Fruit fly (Drosophila melanogaster) whole organism, embryonic: ENCODE results near the gene CG14309.

Source experiments
- Adf1 ChIP-seq: fragments of 200-800 bp; sonication (Bioruptor generic); IDR thresholded peaks from 2 replicates; pipeline ENCODE4 v1.3.6; 2022; ENCODE audit warnings: missing biosample characterization, missing genetic modification characterization
- Aef1 ChIP-seq: fragments of 200-800 bp; sonication (Bioruptor generic); IDR thresholded peaks from 3 replicates; pipeline ENCODE4 v1.3.6; 2022; ENCODE audit warnings: missing biosample characterization, missing genetic modification characterization
- CG12104 ChIP-seq: fragments of 200-800 bp; sonication (Bioruptor generic); optimal IDR thresholded peaks from 3 replicates; lab custom pipeline; 2016; ENCODE audit warnings: missing biosample characterization, missing genetic modification characterization
- CG1529 ChIP-seq: fragments of 200-800 bp; sonication (Bioruptor generic); optimal IDR thresholded peaks from 3 replicates; lab custom pipeline; 2018; ENCODE audit warnings: missing biosample characterization, missing genetic modification characterization
- CG1603 ChIP-seq: fragments of 200-800 bp; sonication (Bioruptor generic); optimal IDR thresholded peaks from 2 replicates; lab custom pipeline; 2019; ENCODE audit warnings: missing biosample characterization, mild to moderate bottlenecking, missing genetic modification characterization, moderate library complexity
- CG17186 ChIP-seq: fragments of 200-800 bp; sonication (Bioruptor generic); optimal IDR thresholded peaks from 3 replicates; lab custom pipeline; 2017; ENCODE audit warnings: missing biosample characterization, missing genetic modification reagents, missing genetic modification characterization
- CG2875 ChIP-seq: fragments of 200-800 bp; sonication (Bioruptor generic); optimal IDR thresholded peaks from 2 replicates; lab custom pipeline; 2017; ENCODE audit warnings: missing biosample characterization, mild to moderate bottlenecking, missing genetic modification characterization, missing genetic modification reagents
- CG3065 ChIP-seq: fragments of 200-800 bp; sonication (Bioruptor generic); optimal IDR thresholded peaks from 2 replicates; lab custom pipeline; 2016; ENCODE audit warnings: missing biosample characterization, missing genetic modification characterization
- CG31441 ChIP-seq: fragments of 200-800 bp; sonication (Bioruptor generic); IDR thresholded peaks from 2 replicates; pipeline ENCODE4 v1.3.6; 2022; ENCODE audit warnings: missing biosample characterization, missing genetic modification characterization
- CG3163 ChIP-seq: fragments of 200-800 bp; sonication (Bioruptor generic); optimal IDR thresholded peaks from 3 replicates; lab custom pipeline; 2016; ENCODE audit warnings: missing biosample characterization, missing genetic modification characterization
- CG32767 ChIP-seq: fragments of 200-800 bp; sonication (Bioruptor generic); IDR thresholded peaks from 2 replicates; pipeline ENCODE4 v1.3.6; 2022; ENCODE audit warnings: missing biosample characterization, missing genetic modification characterization
- CG3281 ChIP-seq: fragments of 200-800 bp; sonication (Bioruptor generic); optimal IDR thresholded peaks from 3 replicates; lab custom pipeline; 2017; ENCODE audit warnings: missing biosample characterization, mild to moderate bottlenecking, missing genetic modification characterization
- CG33557 ChIP-seq: fragments of 200-800 bp; sonication (Bioruptor generic); optimal IDR thresholded peaks from 2 replicates; lab custom pipeline; 2019; ENCODE audit warnings: missing biosample characterization, mild to moderate bottlenecking, missing genetic modification characterization, moderate library complexity
- CG34376 ChIP-seq: fragments of 200-800 bp; sonication (Bioruptor generic); optimal IDR thresholded peaks from 2 replicates; lab custom pipeline; 2018; ENCODE audit warnings: missing biosample characterization, mild to moderate bottlenecking, missing genetic modification characterization
- CG34422 ChIP-seq: fragments of 200-800 bp; sonication (Bioruptor generic); IDR thresholded peaks from 3 replicates; pipeline ENCODE4 v1.3.6; 2022; ENCODE audit warnings: missing biosample characterization, missing genetic modification characterization
- CG3726 ChIP-seq: fragments of 200-800 bp; sonication (Bioruptor generic); IDR thresholded peaks from 3 replicates; pipeline ENCODE4, ENCODE4 v1.3.6; 2022; ENCODE audit warnings: missing biosample characterization, missing genetic modification characterization
- CG3847 ChIP-seq: fragments of 200-800 bp; sonication (Bioruptor generic); IDR thresholded peaks from 2 replicates; pipeline ENCODE4 v1.3.6; 2022; ENCODE audit warnings: missing biosample characterization, missing genetic modification characterization
- CG6272 ChIP-seq: fragments of 200-800 bp; sonication (Bioruptor generic); IDR thresholded peaks from 2 replicates; pipeline ENCODE4 v1.3.6; 2022; ENCODE audit warnings: missing biosample characterization, missing genetic modification characterization
- CG7786 ChIP-seq: fragments of 200-800 bp; sonication (Bioruptor generic); optimal IDR thresholded peaks from 2 replicates; lab custom pipeline; 2016; ENCODE audit warnings: missing biosample characterization, missing genetic modification characterization
- CG8924 ChIP-seq: fragments of 200-800 bp; optimal IDR thresholded peaks from 3 replicates; lab custom pipeline; 2019; ENCODE audit warnings: missing biosample characterization, mild to moderate bottlenecking, missing genetic modification characterization, moderate library complexity
- CG9932 ChIP-seq: fragments of 200-800 bp; sonication (Bioruptor generic); IDR thresholded peaks from 2 replicates; pipeline ENCODE4 v1.3.6; 2022; ENCODE audit warnings: missing biosample characterization, missing genetic modification characterization
- Camta ChIP-seq: fragments of 200-800 bp; sonication (Bioruptor generic); optimal IDR thresholded peaks from 2 replicates; lab custom pipeline; 2016; ENCODE audit warnings: missing biosample characterization, missing genetic modification characterization
- D19B ChIP-seq: fragments of 200-800 bp; sonication (Bioruptor generic); optimal IDR thresholded peaks from 2 replicates; lab custom pipeline; 2017; ENCODE audit warnings: missing biosample characterization, mild to moderate bottlenecking, missing genetic modification characterization
- Dip2 ChIP-seq: fragments of 200-800 bp; sonication (Bioruptor generic); IDR thresholded peaks from 2 replicates; pipeline ENCODE4 v1.3.6; 2022; ENCODE audit warnings: missing biosample characterization, missing genetic modification characterization
- Dll ChIP-seq: fragments of 200-800 bp; sonication (Bioruptor generic); IDR thresholded peaks from 4 replicates; pipeline ENCODE4 v1.3.6; 2022; ENCODE audit warnings: missing biosample characterization, missing genetic modification characterization; ENCODE audit not compliant: partially characterized antibody
- Drgx ChIP-seq: fragments of 200-800 bp; sonication (Bioruptor generic); IDR thresholded peaks from 2 replicates; pipeline ENCODE4 v1.3.6; 2022; ENCODE audit warnings: missing biosample characterization, missing genetic modification characterization
- Elba2 ChIP-seq: fragments of 200-800 bp; sonication (Bioruptor generic); optimal IDR thresholded peaks from 3 replicates; lab custom pipeline; 2016; ENCODE audit warnings: missing biosample characterization, missing genetic modification characterization
- Ets65A ChIP-seq: fragments of 200-800 bp; sonication (Bioruptor generic); peaks from one replicate; lab custom pipeline; 2016; ENCODE audit warnings: missing biosample characterization, missing genetic modification characterization
- Ets97D ChIP-seq: fragments of 200-800 bp; sonication (Bioruptor generic); optimal IDR thresholded peaks from 3 replicates; lab custom pipeline; 2016; ENCODE audit warnings: missing biosample characterization, missing genetic modification characterization
- Fer1 ChIP-seq: fragments of 200-800 bp; sonication (Bioruptor generic); optimal IDR thresholded peaks from 2 replicates; lab custom pipeline; 2017; ENCODE audit warnings: missing biosample characterization, mild to moderate bottlenecking, missing genetic modification characterization
- H15 ChIP-seq: fragments of 200-800 bp; sonication (Bioruptor generic); IDR thresholded peaks from 3 replicates; pipeline ENCODE4 v1.3.6; 2022; ENCODE audit warnings: missing biosample characterization, missing genetic modification characterization
- HLH3B ChIP-seq: fragments of 200-800 bp; sonication (Bioruptor generic); IDR thresholded peaks from 2 replicates; pipeline ENCODE4 v1.3.6; 2022; ENCODE audit warnings: missing biosample characterization, missing genetic modification characterization
- Lim3 ChIP-seq: fragments of 200-800 bp; sonication (Bioruptor generic); IDR thresholded peaks from 2 replicates; pipeline ENCODE4 v1.3.6; 2022; ENCODE audit warnings: missing biosample characterization, missing genetic modification characterization
- Six4 ChIP-seq: fragments of 200-800 bp; sonication (Bioruptor generic); optimal IDR thresholded peaks from 2 replicates; lab custom pipeline; 2016; ENCODE audit warnings: missing biosample characterization, missing genetic modification characterization
- Sry-β ChIP-seq: fragments of 200-800 bp; sonication (Bioruptor generic); optimal IDR thresholded peaks from 2 replicates; lab custom pipeline; 2018; ENCODE audit warnings: missing biosample characterization, mild to moderate bottlenecking, missing genetic modification characterization, moderate library complexity
- Tbp ChIP-seq: fragments of >200 bp; optimal IDR thresholded peaks from 2 replicates; lab custom pipeline; 2018; ENCODE audit warnings: missing biosample characterization, missing genetic modification characterization
- ac ChIP-seq: fragments of 200-800 bp; sonication (Bioruptor generic); optimal IDR thresholded peaks from 3 replicates; lab custom pipeline; 2017; ENCODE audit warnings: missing biosample characterization, mild to moderate bottlenecking, missing genetic modification characterization
- amos ChIP-seq: fragments of 200-800 bp; sonication (Bioruptor generic); IDR thresholded peaks from 2 replicates; pipeline ENCODE4 v1.3.6; 2022; ENCODE audit warnings: missing biosample characterization, missing genetic modification characterization; ENCODE audit not compliant: partially characterized antibody
- ap ChIP-seq: fragments of 200-800 bp; sonication (Bioruptor generic); IDR thresholded peaks from 2 replicates; pipeline ENCODE4 v1.3.6; 2022; ENCODE audit warnings: missing biosample characterization, missing genetic modification characterization
- br ChIP-seq: fragments of >200 bp; optimal IDR thresholded peaks from 2 replicates; lab custom pipeline; 2017
- chif ChIP-seq, 2 experiments: fragments of 200-800 bp; sonication (Bioruptor generic); optimal IDR thresholded peaks; 3 replicates each; lab custom pipeline; 2016; ENCODE audit warnings: missing biosample characterization in 2 of 2, missing genetic modification characterization in 2 of 2
- ci ChIP-seq: fragments of 200-800 bp; sonication (Bioruptor generic); IDR thresholded peaks from 3 replicates; pipeline ENCODE4 v1.3.6; 2022; ENCODE audit warnings: missing biosample characterization, missing genetic modification characterization
- ewg ChIP-seq: fragments of 200-800 bp; sonication (Bioruptor generic); optimal IDR thresholded peaks from 3 replicates; lab custom pipeline; 2017; ENCODE audit warnings: mild to moderate bottlenecking, missing biosample characterization, missing genetic modification reagents, missing genetic modification characterization
- eyg ChIP-seq: fragments of 200-800 bp; sonication (Bioruptor generic); optimal IDR thresholded peaks from 3 replicates; lab custom pipeline; 2016; ENCODE audit warnings: missing biosample characterization, missing genetic modification characterization
- fd102C ChIP-seq: fragments of 200-800 bp; sonication (Bioruptor generic); optimal IDR thresholded peaks from 2 replicates; lab custom pipeline; 2018; ENCODE audit warnings: missing biosample characterization, mild to moderate bottlenecking, missing genetic modification characterization, moderate library complexity
- gsb ChIP-seq: fragments of 200-800 bp; sonication (Bioruptor generic); IDR thresholded peaks from 2 replicates; pipeline ENCODE4 v1.3.6; 2022; ENCODE audit warnings: missing biosample characterization, missing genetic modification characterization
- jumu ChIP-seq: fragments of 200-800 bp; sonication (Bioruptor generic); optimal IDR thresholded peaks from 3 replicates; lab custom pipeline; 2016; ENCODE audit warnings: missing biosample characterization, missing genetic modification characterization
- lmd ChIP-seq: fragments of 200-800 bp; sonication (Bioruptor generic); IDR thresholded peaks from 2 replicates; pipeline ENCODE4 v1.3.6; 2022; ENCODE audit warnings: missing biosample characterization, missing genetic modification characterization
- mirr ChIP-seq: fragments of 200-800 bp; sonication (Bioruptor generic); optimal IDR thresholded peaks from 3 replicates; lab custom pipeline; 2018; ENCODE audit warnings: missing biosample characterization, mild to moderate bottlenecking, missing genetic modification characterization
- pzg ChIP-seq: fragments of 200-800 bp; sonication (Bioruptor generic); optimal IDR thresholded peaks from 3 replicates; lab custom pipeline; 2018; ENCODE audit warnings: missing biosample characterization, mild to moderate bottlenecking, missing genetic modification characterization, moderate library complexity
- repo ChIP-seq: fragments of 200-800 bp; sonication (Bioruptor generic); optimal IDR thresholded peaks from 2 replicates; lab custom pipeline; 2016; ENCODE audit warnings: missing biosample characterization, missing genetic modification characterization
- sc ChIP-seq, 3 experiments: fragments of >200 bp in 2 of 3; fragments of 200-800 bp in 1 of 3; sonication (Bioruptor generic) in 1 of 3; optimal IDR thresholded peaks; 2 replicates in 2 of 3; 3 replicates in 1 of 3; lab custom pipeline; 2017; ENCODE audit warnings: mild to moderate bottlenecking in 1 of 3, missing biosample characterization in 1 of 3, missing genetic modification characterization in 1 of 3, missing genetic modification reagents in 1 of 3
- sug ChIP-seq: fragments of 200-800 bp; optimal IDR thresholded peaks from 2 replicates; lab custom pipeline; 2019; ENCODE audit warnings: missing biosample characterization, mild to moderate bottlenecking, missing genetic modification characterization, moderate library complexity

The CG14309 gene

dm6 chr3R:18381014-18381512 is 3.8 kb downstream of the CG14309 start, which contains the start of gene CG7675 (continued):
- TF ChIP-seq Aef1 (GFP tag; lab: Robert Waterston, UW): no peak
- no peak for TF ChIP-seq ap (GFP tag; lab: Robert Waterston, UW)
- no peak for TF ChIP-seq lmd
- no peak for TF ChIP-seq Dip2 (GFP tag; lab: Robert Waterston, UW)
- no peak for TF ChIP-seq br (lab: Kevin White, UChicago)
- no peak for TF ChIP-seq sc (optimal IDR thresholded peaks at IDR 0.05; lab: Kevin White, UChicago)
- no peak for TF ChIP-seq sc (GFP tag; optimal IDR thresholded peaks at IDR 0.05; lab: Kevin White, UChicago)
- no peak for TF ChIP-seq CG9932 (GFP tag; lab: Robert Waterston, UW)
- TF ChIP-seq chif (GFP tag; optimal IDR thresholded peaks at IDR 0.05; lab: Kevin White, UChicago): no peak
- TF ChIP-seq Dll (GFP tag; lab: Robert Waterston, UW): no peak
- no peak for TF ChIP-seq CG6272 (GFP tag; lab: Robert Waterston, UW)
- TF ChIP-seq gsb (GFP tag; lab: Robert Waterston, UW): no peak
- no peak for TF ChIP-seq CG3847 (GFP tag; lab: Robert Waterston, UW)
- no peak for TF ChIP-seq ac (GFP tag; lab: Kevin White, UChicago)
- TF ChIP-seq pzg (GFP tag; lab: Kevin White, UChicago): no peak
- no peak for TF ChIP-seq jumu (GFP tag; lab: Kevin White, UChicago)
- peak; percentile 19; the same call in 1 of the 2 replicates for TF ChIP-seq amos (GFP tag; lab: Robert Waterston, UW)
- TF ChIP-seq Sry-β (GFP tag; lab: Kevin White, UChicago): no peak
- TF ChIP-seq H15 (GFP tag; lab: Robert Waterston, UW): no peak
- no peak for TF ChIP-seq CG12104
- TF ChIP-seq Ets65A: peak; percentile 81
- TF ChIP-seq HLH3B: no peak
- TF ChIP-seq ci (GFP tag; lab: Robert Waterston, UW): 0 out of 3 replicates have a peak, but pooled peaks have one; percentile 45
- no peak for TF ChIP-seq Drgx (GFP tag; lab: Robert Waterston, UW)
- TF ChIP-seq mirr (GFP tag; lab: Kevin White, UChicago): no peak
- TF ChIP-seq CG3163 (GFP tag; lab: Kevin White, UChicago): peak; percentile 84
- no peak for TF ChIP-seq CG31441 (GFP tag; lab: Robert Waterston, UW)
- TF ChIP-seq eyg (GFP tag; lab: Kevin White, UChicago): no peak
- no peak for TF ChIP-seq sug (tag; lab: Kevin White, UChicago)
- no peak for TF ChIP-seq fd102C (GFP tag; lab: Kevin White, UChicago)
- no peak for TF ChIP-seq CG17186 (GFP tag; lab: Kevin White, UChicago)
- TF ChIP-seq Camta (GFP tag; lab: Kevin White, UChicago): no peak
- TF ChIP-seq CG2875 (GFP tag; lab: Kevin White, UChicago): no peak
- no peak for TF ChIP-seq repo (GFP tag; lab: Kevin White, UChicago)
- no peak for TF ChIP-seq CG1603 (tag; lab: Kevin White, UChicago)
- no peak for TF ChIP-seq Fer1 (GFP tag; lab: Kevin White, UChicago)
- TF ChIP-seq Lim3 (GFP tag; lab: Robert Waterston, UW): no peak
- no peak for TF ChIP-seq CG3726 (GFP tag; lab: Robert Waterston, UW)
- TF ChIP-seq CG3065 (GFP tag; lab: Kevin White, UChicago): no peak
- no peak for TF ChIP-seq Tbp (GFP tag; lab: Kevin White, UChicago)
- TF ChIP-seq CG32767: no peak
- no peak for TF ChIP-seq CG3281 (GFP tag; lab: Kevin White, UChicago)
- no peak for TF ChIP-seq ewg (GFP tag; lab: Kevin White, UChicago)
- TF ChIP-seq Ets97D (GFP tag; lab: Kevin White, UChicago): no peak
- TF ChIP-seq CG1529 (GFP tag; lab: Kevin White, UChicago): no peak
- no peak for TF ChIP-seq CG7786 (GFP tag; lab: Kevin White, UChicago)
- TF ChIP-seq Six4 (GFP tag; lab: Kevin White, UChicago): no peak
- no peak for TF ChIP-seq CG33557
- peak; percentile 60; the same call in 1 of the 3 replicates for TF ChIP-seq CG34422
- TF ChIP-seq D19B: no peak
- no peak for TF ChIP-seq Adf1 (GFP tag; lab: Robert Waterston, UW)
- TF ChIP-seq CG8924 (tag; lab: Kevin White, UChicago): no peak
- no peak for TF ChIP-seq Elba2 (GFP tag; lab: Kevin White, UChicago)
- no peak for TF ChIP-seq CG34376
